Fruit fly (Drosophila melanogaster) whole organism, embryonic: ENCODE measurements around the gene CG8668.

Experiments used
- B-H1 ChIP-seq: fragments of 200-800 bp; sonication (Bioruptor generic); IDR thresholded peaks from 3 replicates; pipeline ENCODE4 v1.3.6; 2022; ENCODE audit warnings: missing biosample characterization, missing genetic modification characterization
- Bdp1 ChIP-seq: fragments of 200-800 bp; sonication (Bioruptor generic); optimal IDR thresholded peaks from 3 replicates; lab custom pipeline; 2016; ENCODE audit warnings: missing biosample characterization, missing genetic modification characterization
- Bteb2 ChIP-seq: fragments of 200-800 bp; sonication (Bioruptor generic); optimal IDR thresholded peaks from 2 replicates; lab custom pipeline; 2016; ENCODE audit warnings: missing biosample characterization, missing genetic modification characterization
- CG10209 ChIP-seq: fragments of 200-800 bp; sonication (Bioruptor generic); optimal IDR thresholded peaks from 3 replicates; lab custom pipeline; 2017; ENCODE audit warnings: missing biosample characterization, mild to moderate bottlenecking, missing genetic modification characterization, missing genetic modification reagents
- CG12391 ChIP-seq: fragments of 200-800 bp; sonication (Bioruptor generic); optimal IDR thresholded peaks from 3 replicates; lab custom pipeline; 2018; ENCODE audit warnings: missing biosample characterization, mild to moderate bottlenecking, missing genetic modification characterization, moderate library complexity
- CG15011 ChIP-seq: fragments of 200-800 bp; sonication (Bioruptor generic); optimal IDR thresholded peaks from 3 replicates; lab custom pipeline; 2018; ENCODE audit warnings: missing biosample characterization, mild to moderate bottlenecking, missing genetic modification characterization
- CG15696 ChIP-seq: fragments of 200-800 bp; sonication (Bioruptor generic); optimal IDR thresholded peaks from 2 replicates; lab custom pipeline; 2019; ENCODE audit warnings: missing biosample characterization, mild to moderate bottlenecking, missing genetic modification characterization, moderate library complexity
- CG17568 ChIP-seq: fragments of 200-800 bp; sonication (Bioruptor generic); optimal IDR thresholded peaks from 2 replicates; lab custom pipeline; 2018; ENCODE audit warnings: missing biosample characterization, mild to moderate bottlenecking, missing genetic modification characterization, moderate library complexity
- CG2712 ChIP-seq: fragments of 200-800 bp; optimal IDR thresholded peaks from 3 replicates; lab custom pipeline; 2019; ENCODE audit warnings: missing biosample characterization, mild to moderate bottlenecking, missing genetic modification characterization, moderate library complexity
- CG31388 ChIP-seq: fragments of 200-800 bp; sonication (Bioruptor generic); optimal IDR thresholded peaks from 2 replicates; lab custom pipeline; 2016; ENCODE audit warnings: missing biosample characterization, missing genetic modification characterization
- CG31441 ChIP-seq: fragments of 200-800 bp; sonication (Bioruptor generic); IDR thresholded peaks from 2 replicates; pipeline ENCODE4 v1.3.6; 2022; ENCODE audit warnings: missing biosample characterization, missing genetic modification characterization
- CG3163 ChIP-seq: fragments of 200-800 bp; sonication (Bioruptor generic); optimal IDR thresholded peaks from 3 replicates; lab custom pipeline; 2016; ENCODE audit warnings: missing biosample characterization, missing genetic modification characterization
- CG4328 ChIP-seq: fragments of 200-800 bp; sonication (Bioruptor generic); optimal IDR thresholded peaks from 3 replicates; lab custom pipeline; 2017; ENCODE audit warnings: missing biosample characterization, missing genetic modification reagents, missing genetic modification characterization
- CG4707 ChIP-seq: fragments of 200-800 bp; sonication (Bioruptor generic); optimal IDR thresholded peaks from 2 replicates; lab custom pipeline; 2018; ENCODE audit warnings: missing biosample characterization, mild to moderate bottlenecking, missing genetic modification characterization, moderate library complexity
- CG6654 ChIP-seq: fragments of 200-800 bp; sonication (Bioruptor generic); optimal IDR thresholded peaks from 2 replicates; lab custom pipeline; 2017; ENCODE audit warnings: missing biosample characterization, mild to moderate bottlenecking, missing genetic modification characterization
- CG7271 ChIP-seq: fragments of 200-800 bp; sonication (Bioruptor generic); optimal IDR thresholded peaks from 2 replicates; lab custom pipeline; 2018; ENCODE audit warnings: missing biosample characterization, mild to moderate bottlenecking, missing genetic modification characterization, moderate library complexity
- CG8089 ChIP-seq: fragments of 200-800 bp; sonication (Bioruptor generic); optimal IDR thresholded peaks from 3 replicates; lab custom pipeline; 2016; ENCODE audit warnings: missing biosample characterization, missing genetic modification characterization
- D19A ChIP-seq: fragments of 200-800 bp; optimal IDR thresholded peaks from 3 replicates; lab custom pipeline; 2019; ENCODE audit warnings: missing biosample characterization, mild to moderate bottlenecking, missing genetic modification characterization, moderate library complexity
- Doc2 ChIP-seq: fragments of 200-800 bp; sonication (Bioruptor generic); IDR thresholded peaks from 2 replicates; pipeline ENCODE4 v1.3.6; 2022; ENCODE audit warnings: missing biosample characterization, missing genetic modification characterization
- E2f2 ChIP-seq: fragments of 200-800 bp; sonication (Bioruptor generic); IDR thresholded peaks from 2 replicates; pipeline ENCODE4 v1.3.6; 2022; ENCODE audit warnings: missing biosample characterization, missing genetic modification characterization
- ERR ChIP-seq: fragments of 200-800 bp; sonication (Bioruptor generic); optimal IDR thresholded peaks from 2 replicates; lab custom pipeline; 2016; ENCODE audit warnings: missing biosample characterization, missing genetic modification characterization
- MTF-1 ChIP-seq: fragments of 200-800 bp; sonication (Bioruptor generic); optimal IDR thresholded peaks from 2 replicates; lab custom pipeline; 2018; ENCODE audit warnings: missing biosample characterization, mild to moderate bottlenecking, missing genetic modification characterization, borderline replicate concordance
- Mad ChIP-seq: fragments of 200-800 bp; sonication (Bioruptor generic); optimal IDR thresholded peaks from 2 replicates; lab custom pipeline; 2016; ENCODE audit warnings: missing biosample characterization, missing genetic modification characterization
- Med ChIP-seq: fragments of 200-800 bp; sonication (Bioruptor generic); peaks from one replicate; lab custom pipeline; 2016; ENCODE audit warnings: missing biosample characterization, missing genetic modification characterization, mild to moderate bottlenecking, inconsistent platforms, moderate library complexity
- Ravus ChIP-seq: fragments of 200-800 bp; sonication (Bioruptor generic); IDR thresholded peaks from 2 replicates; pipeline ENCODE4 v1.3.6; 2022; ENCODE audit warnings: missing biosample characterization, missing genetic modification characterization
- Rfx ChIP-seq: fragments of 200-800 bp; sonication (Bioruptor generic); IDR thresholded peaks from 2 replicates; pipeline ENCODE4 v1.3.6; 2022; ENCODE audit warnings: missing biosample characterization, missing genetic modification characterization
- Spps ChIP-seq: fragments of 200-800 bp; sonication (Bioruptor generic); optimal IDR thresholded peaks from 2 replicates; lab custom pipeline; 2018; ENCODE audit warnings: missing biosample characterization, mild to moderate bottlenecking, missing genetic modification characterization
- Xrp1 ChIP-seq: fragments of 200-800 bp; sonication (Bioruptor generic); IDR thresholded peaks from 2 replicates; pipeline ENCODE4 v1.3.6; 2022; ENCODE audit warnings: missing biosample characterization, missing genetic modification characterization
- al ChIP-seq: fragments of 200-800 bp; sonication (Bioruptor generic); IDR thresholded peaks from 2 replicates; pipeline ENCODE4 v1.3.6; 2022; ENCODE audit warnings: missing biosample characterization, missing genetic modification characterization
- bsh ChIP-seq, 2 experiments: fragments of 200-800 bp; sonication (Bioruptor generic); optimal IDR thresholded peaks; 2 replicates each; lab custom pipeline; 2017 to 2018; ENCODE audit warnings: mild to moderate bottlenecking in 2 of 2, missing biosample characterization in 2 of 2, missing genetic modification characterization in 2 of 2, moderate library complexity in 1 of 2
- cwo ChIP-seq: fragments of 200-800 bp; sonication (Bioruptor generic); optimal IDR thresholded peaks from 3 replicates; lab custom pipeline; 2017; ENCODE audit warnings: missing biosample characterization, missing genetic modification characterization, mild to moderate bottlenecking, moderate library complexity, missing genetic modification reagents
- dati ChIP-seq: fragments of 200-800 bp; sonication (Bioruptor generic); IDR thresholded peaks from 2 replicates; pipeline ENCODE4 v1.3.6; 2022; ENCODE audit warnings: missing biosample characterization, missing genetic modification characterization
- dmrt11E ChIP-seq: fragments of 200-800 bp; sonication (Bioruptor generic); optimal IDR thresholded peaks from 3 replicates; lab custom pipeline; 2018; ENCODE audit warnings: missing biosample characterization, mild to moderate bottlenecking, missing genetic modification characterization, moderate library complexity
- fd102C ChIP-seq: fragments of 200-800 bp; sonication (Bioruptor generic); optimal IDR thresholded peaks from 2 replicates; lab custom pipeline; 2018; ENCODE audit warnings: missing biosample characterization, mild to moderate bottlenecking, missing genetic modification characterization, moderate library complexity
- gfzf ChIP-seq: fragments of 200-800 bp; sonication (Bioruptor generic); optimal IDR thresholded peaks from 2 replicates; lab custom pipeline; 2016; ENCODE audit warnings: missing biosample characterization, mild to moderate bottlenecking, missing genetic modification characterization, moderate library complexity
- grn ChIP-seq: fragments of 200-800 bp; sonication (Bioruptor generic); optimal IDR thresholded peaks from 3 replicates; lab custom pipeline; 2017; ENCODE audit warnings: missing biosample characterization, missing genetic modification characterization
- gsb-n ChIP-seq: fragments of 200-800 bp; sonication (Bioruptor generic); optimal IDR thresholded peaks from 3 replicates; lab custom pipeline; 2018; ENCODE audit warnings: missing biosample characterization, mild to moderate bottlenecking, missing genetic modification characterization
- inv ChIP-seq: fragments of 200-800 bp; sonication (Bioruptor generic); IDR thresholded peaks from 2 replicates; pipeline ENCODE4 v1.3.6; 2022; ENCODE audit warnings: missing biosample characterization, missing genetic modification characterization; ENCODE audit not compliant: partially characterized antibody
- jing ChIP-seq: fragments of 200-800 bp; sonication (Bioruptor generic); optimal IDR thresholded peaks from 2 replicates; lab custom pipeline; 2018; ENCODE audit warnings: missing biosample characterization, mild to moderate bottlenecking, missing genetic modification characterization
- kni ChIP-seq: fragments of 200-800 bp; sonication (Bioruptor generic); optimal IDR thresholded peaks from 3 replicates; lab custom pipeline; 2017; ENCODE audit warnings: mild to moderate bottlenecking, missing biosample characterization, missing genetic modification reagents, missing genetic modification characterization
- lov ChIP-seq, 2 experiments: fragments of 200-800 bp in 1 of 2; fragments of >200 bp in 1 of 2; sonication (Bioruptor generic) in 1 of 2; IDR thresholded peaks in 1 of 2; optimal IDR thresholded peaks in 1 of 2; 2 replicates in 1 of 2; 3 replicates in 1 of 2; pipeline versions ENCODE4 v1.3.6 to Lab custom; 2017 to 2022; ENCODE audit warnings: missing biosample characterization in 1 of 2, missing genetic modification characterization in 1 of 2
- maf-S ChIP-seq: fragments of 200-800 bp; sonication (Bioruptor generic); optimal IDR thresholded peaks from 2 replicates; lab custom pipeline; 2016; ENCODE audit warnings: missing biosample characterization, missing genetic modification characterization
- org-1 ChIP-seq: fragments of 200-800 bp; sonication (Bioruptor generic); optimal IDR thresholded peaks from 2 replicates; lab custom pipeline; 2017; ENCODE audit warnings: missing biosample characterization, missing genetic modification characterization
- repo ChIP-seq: fragments of 200-800 bp; sonication (Bioruptor generic); optimal IDR thresholded peaks from 2 replicates; lab custom pipeline; 2016; ENCODE audit warnings: missing biosample characterization, missing genetic modification characterization
- slbo ChIP-seq: fragments of 200-800 bp; sonication (Bioruptor generic); IDR thresholded peaks from 2 replicates; pipeline ENCODE4 v1.3.6; 2022; ENCODE audit warnings: missing biosample characterization, missing genetic modification characterization
- tin ChIP-seq: fragments of 200-800 bp; sonication (Bioruptor generic); optimal IDR thresholded peaks from 3 replicates; lab custom pipeline; 2016; ENCODE audit warnings: missing biosample characterization, missing genetic modification characterization
- tx ChIP-seq: fragments of 200-800 bp; sonication (Bioruptor generic); optimal IDR thresholded peaks from 2 replicates; lab custom pipeline; 2016; ENCODE audit warnings: missing biosample characterization, missing genetic modification characterization
- unc-4 ChIP-seq: fragments of 200-800 bp; sonication (Bioruptor generic); IDR thresholded peaks from 2 replicates; pipeline ENCODE4 v1.3.6; 2022; ENCODE audit warnings: missing biosample characterization, missing genetic modification characterization; ENCODE audit not compliant: partially characterized antibody
- wdn ChIP-seq: fragments of 200-800 bp; sonication (Bioruptor generic); IDR thresholded peaks from 2 replicates; pipeline ENCODE4 v1.3.6; 2022; ENCODE audit warnings: missing biosample characterization, missing genetic modification characterization

The CG8668 gene

dm6 chr2L:8165800-8166576, 39.2 kb downstream of the CG8668 start:
- no peak for TF ChIP-seq dati (GFP tag; lab: Robert Waterston, UW)
- peak; percentile 16 for TF ChIP-seq CG2712 (tag; lab: Kevin White, UChicago)
- TF ChIP-seq Bdp1 (GFP tag; lab: Kevin White, UChicago) = no peak
- TF ChIP-seq CG31388 (GFP tag; lab: Kevin White, UChicago) = no peak
- TF ChIP-seq Mad (GFP tag; lab: Kevin White, UChicago) = no peak
- no peak for TF ChIP-seq MTF-1 (GFP tag; lab: Kevin White, UChicago)
- TF ChIP-seq Med (GFP tag; lab: Kevin White, UChicago) = peak; percentile 26
- no peak for TF ChIP-seq inv (GFP tag; lab: Robert Waterston, UW)
- no peak for TF ChIP-seq maf-S (GFP tag; lab: Kevin White, UChicago)
- no peak for TF ChIP-seq B-H1 (GFP tag; lab: Robert Waterston, UW)
- peak; percentile 28 for TF ChIP-seq kni (GFP tag; lab: Kevin White, UChicago)
- no peak for TF ChIP-seq Ravus (GFP tag; lab: Robert Waterston, UW)
- TF ChIP-seq Rfx (GFP tag; lab: Robert Waterston, UW) = no peak
- no peak for TF ChIP-seq CG31441 (GFP tag; lab: Robert Waterston, UW)
- TF ChIP-seq Doc2 (GFP tag; lab: Robert Waterston, UW) = no peak
- TF ChIP-seq bsh (GFP tag; optimal IDR thresholded peaks at IDR 0.05; lab: Kevin White, UChicago) = peak in 1 of 2 experiments; percentile 27
- TF ChIP-seq fd102C (GFP tag; lab: Kevin White, UChicago) = peak; percentile 84
- no peak for TF ChIP-seq al (GFP tag; lab: Robert Waterston, UW)
- TF ChIP-seq slbo (GFP tag; lab: Robert Waterston, UW) = no peak
- no peak for TF ChIP-seq tx
- no peak for TF ChIP-seq CG6654 (GFP tag; lab: Kevin White, UChicago)
- TF ChIP-seq Xrp1 (GFP tag; lab: Robert Waterston, UW) = peak; percentile 51; the same call in 1 of the 2 replicates
- TF ChIP-seq gfzf (GFP tag; lab: Kevin White, UChicago) = no peak
- TF ChIP-seq repo (GFP tag; lab: Kevin White, UChicago) = no peak
- TF ChIP-seq CG15011 (GFP tag; lab: Kevin White, UChicago) = peak; percentile 10
- TF ChIP-seq lov (optimal IDR thresholded peaks at IDR 0.05; lab: Kevin White, UChicago) = no peak
- TF ChIP-seq lov (GFP tag; IDR thresholded peaks at IDR 0.05; lab: Robert Waterston, UW) = no peak
- no peak for TF ChIP-seq grn (GFP tag; lab: Kevin White, UChicago)
- peak; percentile 14 for TF ChIP-seq CG17568 (GFP tag; lab: Kevin White, UChicago)
- TF ChIP-seq CG10209 = peak; percentile 0
- TF ChIP-seq D19A (tag; lab: Kevin White, UChicago) = peak; percentile 18
- no peak for TF ChIP-seq Bteb2 (GFP tag; lab: Kevin White, UChicago)
- TF ChIP-seq CG12391 = peak; percentile 5
- no peak for TF ChIP-seq unc-4 (GFP tag; lab: Robert Waterston, UW)
- no peak for TF ChIP-seq tin (GFP tag; lab: Kevin White, UChicago)
- TF ChIP-seq gsb-n (tag; lab: Kevin White, UChicago) = peak; percentile 10
- TF ChIP-seq org-1 = peak; percentile 13
- no peak for TF ChIP-seq Spps
- TF ChIP-seq cwo (GFP tag; lab: Kevin White, UChicago) = no peak
- TF ChIP-seq ERR (GFP tag; lab: Kevin White, UChicago) = no peak
- no peak for TF ChIP-seq wdn
- no peak for TF ChIP-seq CG4707 (GFP tag; lab: Kevin White, UChicago)
- TF ChIP-seq jing (GFP tag; lab: Kevin White, UChicago) = no peak
- peak; percentile 74 for TF ChIP-seq CG15696 (tag; lab: Kevin White, UChicago)
- TF ChIP-seq CG7271 (tag; lab: Kevin White, UChicago) = peak; percentile 80
- TF ChIP-seq CG8089 (GFP tag; lab: Kevin White, UChicago) = no peak
- TF ChIP-seq CG4328 (GFP tag; lab: Kevin White, UChicago) = no peak
- no peak for TF ChIP-seq CG3163 (GFP tag; lab: Kevin White, UChicago)
- peak; percentile 53 for TF ChIP-seq dmrt11E (tag; lab: Kevin White, UChicago)
- no peak for TF ChIP-seq E2f2 (GFP tag; lab: Robert Waterston, UW)
